Fruit fly (Drosophila melanogaster) S2 (cell line): Measurements from ENCODE around the gene HDAC4.

Experiments
- CG8478 ChIP-seq: fragments of >200 bp; optimal IDR thresholded peaks from 2 replicates; lab custom pipeline; 2018
- CTCF ChIP-seq, 2 experiments: fragments of >200 bp; optimal IDR thresholded peaks; 2 replicates each; lab custom pipeline; 2018

- TF ChIP-seq CTCF (optimal IDR thresholded peaks at IDR 0.05; lab: Kevin White, UChicago) = no peak
- no peak for TF ChIP-seq CG8478 (lab: Kevin White, UChicago)
Observed at dm6 chrX:13273417-13273816, 12.0 kb downstream of the HDAC4 start.
